Worm (Caenorhabditis elegans) whole organism, L4/young adult: ENCODE results near the gene lips-1.

ENCODE experiments used
- W03F9.2 ChIP-seq: fragments of 150-350 bp; optimal IDR thresholded peaks from 2 replicates; lab custom pipeline; 2014; ENCODE audit warnings: missing biosample characterization, missing genetic modification characterization
- dao-5 ChIP-seq: sonication (generic microtip); optimal IDR thresholded peaks from 2 replicates; lab custom pipeline; 2016; ENCODE audit warnings: missing genotype, missing genetic modification characterization, moderate library complexity, missing compliant biosample characterization
- him-1 ChIP-seq: sonication (generic microtip); optimal IDR thresholded peaks from 2 replicates; lab custom pipeline; 2016; ENCODE audit warnings: missing genotype, missing genetic modification reagents, missing genetic modification characterization, missing compliant biosample characterization

DNA sequence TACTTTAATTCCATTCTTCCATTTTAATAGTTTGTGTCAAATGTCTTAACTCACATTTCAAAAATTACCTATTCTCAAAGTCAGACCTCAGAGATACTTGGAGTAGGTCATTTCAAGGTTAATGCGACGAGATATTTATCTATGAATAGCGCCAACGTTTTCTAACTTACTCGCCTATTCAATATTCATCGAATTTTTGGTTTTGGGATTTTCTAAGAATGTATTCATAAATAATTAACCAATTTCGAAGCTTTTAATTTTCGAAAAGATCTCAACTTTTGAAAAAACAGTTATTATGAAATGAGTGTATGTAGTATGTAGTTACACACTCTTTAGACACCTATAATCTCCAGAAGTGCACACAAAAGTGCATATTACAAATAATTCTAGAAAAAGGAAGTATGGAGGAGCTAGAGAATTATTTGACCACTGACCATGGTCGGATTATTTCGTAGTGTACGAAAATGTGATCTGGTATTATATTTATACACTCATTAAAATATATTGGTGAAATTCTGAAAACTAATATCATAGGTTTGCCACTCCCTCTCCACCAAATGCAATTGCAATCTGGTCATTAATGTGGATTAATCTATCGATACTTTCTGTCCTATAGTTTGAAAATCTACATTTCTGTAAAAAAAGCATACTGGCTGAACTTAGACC is 20.0 kb downstream of the lips-1 start:
- TF ChIP-seq dao-5 (tag; lab: Kevin White, UChicago) (no peak), W03F9.2 (tag; lab: Kevin White, UChicago) (no peak), him-1 (tag; lab: Kevin White, UChicago) (no peak)
